Fruit fly (Drosophila melanogaster) whole organism, wandering third instar larva: ENCODE results near the gene CG4935.

Experiments
- Abd-B ChIP-seq: fragments of >200 bp; optimal IDR thresholded peaks from 2 replicates; lab custom pipeline; 2017; ENCODE audit warnings: missing biosample characterization, missing genetic modification characterization
- Dfd ChIP-seq: fragments of >200 bp; optimal IDR thresholded peaks from 2 replicates; lab custom pipeline; 2017; ENCODE audit warnings: missing biosample characterization, missing genetic modification characterization
- Dif ChIP-seq: fragments of 200-275, 200-300 bp; sonication (Bioruptor generic); optimal IDR thresholded peaks from 2 replicates; lab custom pipeline; 2018; ENCODE audit warnings: missing biosample characterization, missing genetic modification characterization; ENCODE audit not compliant: partially characterized antibody
- GATAd ChIP-seq: sonication (Bioruptor generic); optimal IDR thresholded peaks from 2 replicates; lab custom pipeline; 2016; ENCODE audit warnings: missing biosample characterization, missing genetic modification characterization
- HLH106 ChIP-seq: fragments of 200-800 bp; optimal IDR thresholded peaks from 3 replicates; lab custom pipeline; 2019; ENCODE audit warnings: missing biosample characterization, mild to moderate bottlenecking, missing genetic modification characterization, moderate library complexity
- Hnf4 ChIP-seq: fragments of 200-800 bp; sonication (Bioruptor generic); optimal IDR thresholded peaks from 2 replicates; lab custom pipeline; 2016; ENCODE audit warnings: missing biosample characterization, mild to moderate bottlenecking, missing genetic modification characterization
- Hr78 ChIP-seq: fragments of >200 bp; optimal IDR thresholded peaks from 2 replicates; lab custom pipeline; 2017; ENCODE audit warnings: missing biosample characterization, missing genetic modification characterization
- Hr83 ChIP-seq: fragments of 200-300 bp; sonication (Bioruptor generic); optimal IDR thresholded peaks from 2 replicates; lab custom pipeline; 2016; ENCODE audit warnings: missing biosample characterization, mild to moderate bottlenecking, missing genetic modification characterization, moderate library complexity; ENCODE audit not compliant: poor library complexity, severe bottlenecking
- Jra ChIP-seq: sonication (Bioruptor generic); optimal IDR thresholded peaks from 2 replicates; lab custom pipeline; 2016; ENCODE audit warnings: missing biosample characterization, missing genetic modification characterization
- Mio ChIP-seq: sonication (Bioruptor generic); optimal IDR thresholded peaks from 2 replicates; lab custom pipeline; 2016; ENCODE audit warnings: missing biosample characterization, missing genetic modification characterization
- Myc ChIP-seq: fragments of >200 bp; optimal IDR thresholded peaks from 2 replicates; lab custom pipeline; 2017
- N ChIP-seq: fragments of >200 bp; optimal IDR thresholded peaks from 2 replicates; lab custom pipeline; 2018; ENCODE audit warnings: missing biosample characterization, missing external identifiers, missing genetic modification characterization
- OdsH ChIP-seq: fragments of 200-800 bp; sonication (Bioruptor generic); optimal IDR thresholded peaks from 2 replicates; lab custom pipeline; 2016; ENCODE audit warnings: missing biosample characterization, mild to moderate bottlenecking, missing genetic modification characterization
- Rel ChIP-seq, 2 experiments: fragments of 200-800 bp; sonication (Bioruptor generic) in 1 of 2; optimal IDR thresholded peaks; 2 replicates in 1 of 2; 3 replicates in 1 of 2; lab custom pipeline; 2016 to 2019; ENCODE audit warnings: mild to moderate bottlenecking in 2 of 2, missing biosample characterization in 2 of 2, missing genetic modification characterization in 2 of 2, moderate library complexity in 1 of 2
- Sp1 ChIP-seq: fragments of 200-800 bp; sonication (Bioruptor generic); optimal IDR thresholded peaks from 3 replicates; lab custom pipeline; 2019; ENCODE audit warnings: missing biosample characterization, mild to moderate bottlenecking, missing genetic modification characterization, moderate library complexity
- Vsx2 ChIP-seq: fragments of 200-300, 225-300 bp; sonication (Bioruptor generic); optimal IDR thresholded peaks from 2 replicates; lab custom pipeline; 2018; ENCODE audit warnings: missing biosample characterization, missing genetic modification characterization; ENCODE audit not compliant: partially characterized antibody
- br ChIP-seq: fragments of 200-800 bp; sonication (Bioruptor generic); optimal IDR thresholded peaks from 2 replicates; lab custom pipeline; 2016; ENCODE audit warnings: missing biosample characterization, missing genetic modification characterization
- brk ChIP-seq: fragments of 200-800 bp; sonication (Bioruptor generic); optimal IDR thresholded peaks from 2 replicates; lab custom pipeline; 2016; ENCODE audit warnings: missing biosample characterization, mild to moderate bottlenecking, missing genetic modification characterization
- dl ChIP-seq, 2 experiments: fragments of 175-275, 200-275 bp in 1 of 2; fragments of 200-275 bp in 1 of 2; sonication (Bioruptor generic); optimal IDR thresholded peaks; lab custom pipeline; 2018; ENCODE audit warnings: mild to moderate bottlenecking in 2 of 2, missing biosample characterization in 2 of 2, missing genetic modification characterization in 2 of 2, moderate library complexity in 2 of 2; ENCODE audit not compliant: partially characterized antibody in 2 of 2, insufficient read depth in 1 of 2
- dmrt93B ChIP-seq: fragments of 200-800 bp; sonication (Bioruptor generic); optimal IDR thresholded peaks from 2 replicates; lab custom pipeline; 2018; ENCODE audit warnings: missing biosample characterization, mild to moderate bottlenecking, missing genetic modification characterization
- dsf ChIP-seq: sonication (Bioruptor generic); optimal IDR thresholded peaks from 2 replicates; lab custom pipeline; 2016; ENCODE audit warnings: missing biosample characterization, missing genetic modification characterization, borderline replicate concordance
- ey ChIP-seq: fragments of 200-800 bp; sonication (Bioruptor generic); optimal IDR thresholded peaks from 2 replicates; lab custom pipeline; 2016; ENCODE audit warnings: missing biosample characterization, missing genetic modification characterization
- foxo ChIP-seq, 2 experiments: fragments of 200-800 bp; sonication (Bioruptor generic); optimal IDR thresholded peaks; 2 replicates in 1 of 2; 3 replicates in 1 of 2; lab custom pipeline; 2016 to 2017; ENCODE audit warnings: missing biosample characterization in 2 of 2, missing genetic modification characterization in 2 of 2
- fru ChIP-seq: fragments of 200-800 bp; sonication (Bioruptor generic); optimal IDR thresholded peaks from 3 replicates; lab custom pipeline; 2016; ENCODE audit warnings: missing biosample characterization, mild to moderate bottlenecking, missing genetic modification characterization
- h ChIP-seq: fragments of 200-800 bp; sonication (Bioruptor generic); optimal IDR thresholded peaks from 3 replicates; lab custom pipeline; 2016; ENCODE audit warnings: missing biosample characterization, mild to moderate bottlenecking, missing genetic modification characterization
- lola ChIP-seq: fragments of >200 bp; optimal IDR thresholded peaks from 2 replicates; lab custom pipeline; 2017; ENCODE audit warnings: missing biosample characterization, missing genetic modification characterization
- pan ChIP-seq: fragments of >200 bp; optimal IDR thresholded peaks from 2 replicates; lab custom pipeline; 2017
- psq ChIP-seq: fragments of 200-800 bp; sonication (Bioruptor generic); optimal IDR thresholded peaks from 3 replicates; lab custom pipeline; 2017; ENCODE audit warnings: missing biosample characterization, mild to moderate bottlenecking, missing genetic modification characterization, moderate library complexity
- rgr ChIP-seq: fragments of 200-800 bp; sonication (Bioruptor generic); optimal IDR thresholded peaks from 3 replicates; lab custom pipeline; 2016; ENCODE audit warnings: missing biosample characterization, mild to moderate bottlenecking, missing genetic modification characterization
- sage ChIP-seq: fragments of 200-800 bp; sonication (Bioruptor generic); optimal IDR thresholded peaks from 2 replicates; lab custom pipeline; 2016; ENCODE audit warnings: missing biosample characterization, mild to moderate bottlenecking, missing genetic modification characterization
- sv ChIP-seq: fragments of 200-800 bp; sonication (Bioruptor generic); optimal IDR thresholded peaks from 3 replicates; lab custom pipeline; 2016; ENCODE audit warnings: missing biosample characterization, missing genetic modification characterization
- tai ChIP-seq: sonication (Bioruptor generic); optimal IDR thresholded peaks from 2 replicates; lab custom pipeline; 2016; ENCODE audit warnings: missing biosample characterization, missing genetic modification characterization
- woc ChIP-seq: sonication (Bioruptor generic); optimal IDR thresholded peaks from 2 replicates; lab custom pipeline; 2016; ENCODE audit warnings: missing biosample characterization, mild to moderate bottlenecking, missing genetic modification characterization

Gene CG4935

dm6 chr2L:16275177-16275808 lies 13.4 kb downstream of the CG4935 start:
- peak; percentile 6 for TF ChIP-seq Dif (GFP tag; lab: Kevin White, UChicago)
- no peak for TF ChIP-seq Mio

DNA sequence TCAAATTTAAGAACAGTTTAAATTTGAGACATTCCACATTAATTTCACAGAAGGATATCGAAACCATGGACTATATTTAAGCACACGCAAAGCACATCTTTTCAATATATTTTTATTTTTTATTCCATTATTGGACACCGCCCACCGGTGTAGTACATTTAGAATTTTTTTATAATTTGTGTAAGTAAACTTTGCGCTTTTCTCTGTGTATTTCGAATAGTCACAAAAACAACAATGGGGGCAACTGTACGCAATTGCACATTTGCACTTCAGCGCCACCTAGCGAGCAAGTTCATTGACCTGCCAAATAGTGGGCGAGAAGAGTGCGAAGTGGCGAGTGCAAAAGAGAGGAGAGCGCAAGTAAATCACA lies 13.9 kb downstream of the CG4935 start:
- TF ChIP-seq br (GFP tag; lab: Kevin White, UChicago) = peak; percentile 4
- TF ChIP-seq HLH106 (tag; lab: Kevin White, UChicago) = peak; percentile 8
- peak; percentile 20 for TF ChIP-seq sv (GFP tag; lab: Kevin White, UChicago)
- no peak for TF ChIP-seq brk
- no peak for TF ChIP-seq Rel (GFP tag; optimal IDR thresholded peaks at IDR 0.05; lab: Kevin White, UChicago)
- TF ChIP-seq Rel (tag; optimal IDR thresholded peaks at IDR 0.05; lab: Kevin White, UChicago) = no peak
- TF ChIP-seq Sp1 (GFP tag; lab: Kevin White, UChicago) = peak; percentile 8
- no peak for TF ChIP-seq Hnf4
- TF ChIP-seq foxo (GFP tag; optimal IDR thresholded peaks at IDR 0.05; lab: Kevin White, UChicago) = peak in 1 of 2 experiments; percentile 30
- peak; percentile 12 for TF ChIP-seq fru (GFP tag; lab: Kevin White, UChicago)
- peak; percentile 21 for TF ChIP-seq h (GFP tag; lab: Kevin White, UChicago)
- no peak for TF ChIP-seq woc (GFP tag; lab: Kevin White, UChicago)
- TF ChIP-seq Jra = no peak

- no peak for TF ChIP-seq Hr78
- no peak for TF ChIP-seq Abd-B
- no peak for TF ChIP-seq psq (GFP tag; lab: Kevin White, UChicago)
- TF ChIP-seq HLH106 (tag; lab: Kevin White, UChicago) = no peak
- TF ChIP-seq rgr (GFP tag; lab: Kevin White, UChicago) = no peak
- TF ChIP-seq sage (GFP tag; lab: Kevin White, UChicago) = no peak
- TF ChIP-seq dsf = no peak
- no peak for TF ChIP-seq br (GFP tag; lab: Kevin White, UChicago)
- no peak for TF ChIP-seq foxo (GFP tag; optimal IDR thresholded peaks at IDR 0.05; lab: Kevin White, UChicago)
- no peak for TF ChIP-seq Hr83 (GFP tag; lab: Kevin White, UChicago)
- no peak for TF ChIP-seq ey
- no peak for TF ChIP-seq dl (GFP tag; optimal IDR thresholded peaks at IDR 0.05; lab: Kevin White, UChicago; ENCODE audit: insufficient read depth in 1 of 2, partially characterized antibody in 2 of 2)
- TF ChIP-seq lola = no peak
- no peak for TF ChIP-seq h (GFP tag; lab: Kevin White, UChicago)
- TF ChIP-seq dmrt93B (GFP tag; lab: Kevin White, UChicago) = no peak
These were observed 14.9 kb downstream of the CG4935 start for dm6 chr2L:16276820-16277219.

DNA sequence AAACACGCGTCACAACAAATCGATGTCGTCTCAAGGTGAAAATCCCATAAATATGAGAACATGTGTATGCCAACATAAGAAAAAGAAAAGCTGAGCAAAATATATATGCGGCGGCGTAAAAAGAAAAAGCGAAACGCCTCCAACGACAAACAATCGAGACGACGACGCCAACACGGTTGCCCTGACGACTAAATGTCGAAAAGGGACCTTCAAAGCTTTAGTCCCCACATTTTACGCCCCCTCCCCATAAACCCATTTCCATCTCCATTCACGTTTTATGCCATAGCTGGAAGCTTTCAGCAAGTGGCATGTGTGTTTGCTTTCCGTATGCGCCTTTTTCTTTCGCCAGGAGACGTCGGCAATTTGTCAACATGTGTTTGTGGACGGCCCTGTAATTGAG lies 16.0 kb downstream of the CG4935 start:
- TF ChIP-seq pan (lab: Kevin White, UChicago) (no peak), sage (GFP tag; lab: Kevin White, UChicago) (no peak), HLH106 (tag; lab: Kevin White, UChicago) (no peak), tai (no peak), psq (GFP tag; lab: Kevin White, UChicago) (no peak)

dm6 chr2L:16278842-16279241 lies 16.9 kb downstream of the CG4935 start:
- no peak for TF ChIP-seq Rel (GFP tag; optimal IDR thresholded peaks at IDR 0.05; lab: Kevin White, UChicago)
- TF ChIP-seq Rel (tag; optimal IDR thresholded peaks at IDR 0.05; lab: Kevin White, UChicago) = peak; percentile 82
- TF ChIP-seq N = no peak
- TF ChIP-seq, all 38 proteins: peak for 1

- TF ChIP-seq br (GFP tag; lab: Kevin White, UChicago) (peak; percentile 49), Vsx2 (no peak), HLH106 (tag; lab: Kevin White, UChicago) (peak; percentile 53), ey (peak; percentile 73), dmrt93B (GFP tag; lab: Kevin White, UChicago) (peak; percentile 20), sage (GFP tag; lab: Kevin White, UChicago) (no peak), Myc (lab: Kevin White, UChicago) (no peak), tai (no peak), woc (GFP tag; lab: Kevin White, UChicago) (peak; percentile 62), Hnf4 (peak; percentile 32), dsf (no peak), rgr (GFP tag; lab: Kevin White, UChicago) (peak; percentile 73), OdsH (GFP tag; lab: Kevin White, UChicago) (peak; percentile 72), h (GFP tag; lab: Kevin White, UChicago) (peak; percentile 78), GATAd (GFP tag; lab: Kevin White, UChicago) (no peak), Hr78 (no peak), sv (GFP tag; lab: Kevin White, UChicago) (peak; percentile 88), psq (GFP tag; lab: Kevin White, UChicago) (peak; percentile 56), Dfd (no peak), foxo (GFP tag; optimal IDR thresholded peaks at IDR 0.05; lab: Kevin White, UChicago) (peak in 1 of 2 experiments; percentile 68), Hr83 (GFP tag; lab: Kevin White, UChicago) (no peak), Sp1 (GFP tag; lab: Kevin White, UChicago) (peak; percentile 46), fru (GFP tag; lab: Kevin White, UChicago) (peak; percentile 79), pan (lab: Kevin White, UChicago) (no peak)
These were observed 17.9 kb downstream of the CG4935 start for dm6 chr2L:16279774-16280252.
